5 fruit fly cellular contexts compared by ENCODE assay signal in the genomic region with DNA sequence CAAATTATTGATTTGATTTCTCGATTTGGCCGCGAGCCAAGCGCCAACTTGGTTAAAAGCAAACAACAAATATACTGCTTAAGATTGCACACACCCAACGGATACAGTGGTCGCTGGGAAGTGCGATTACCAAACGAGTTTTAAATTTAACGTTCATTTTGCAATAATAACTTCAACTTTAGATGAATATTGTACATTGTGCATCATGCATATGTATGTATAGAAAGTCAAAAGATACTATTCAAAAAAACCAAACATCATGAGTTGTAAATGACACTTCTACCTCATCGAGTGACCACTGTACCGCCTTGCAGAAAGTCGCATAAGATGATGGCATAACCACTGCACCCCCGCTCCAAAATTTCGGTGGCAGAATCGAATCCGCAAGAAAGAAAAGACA.
A peak's percentile ranks its signal among the peaks of the same experiment; 100 is the strongest.
TF ChIP-seq lines count a peak whose summit lies in the region.

No protein-coding gene starts in this region.

- TF ChIP-seq CTCF in whole organism, embryonic (GFP tag; optimal IDR thresholded peaks at IDR 0.05; lab: Kevin White, UChicago), result no peak

TF ChIP-seq in whole organism, adult, 20 proteins besides CTCF, POLR2A, EP300 and RAD21:
- peak; percentile 1 for TF ChIP-seq CG5204 (GFP tag; optimal IDR thresholded peaks at IDR 0.05; lab: Kevin White, UChicago)
- TF ChIP-seq Hr96 (GFP tag; optimal IDR thresholded peaks at IDR 0.05; lab: Kevin White, UChicago), result no peak
- no peak for TF ChIP-seq Mnt (GFP tag; optimal IDR thresholded peaks at IDR 0.05; lab: Kevin White, UChicago)

TF ChIP-seq in whole organism, embryonic, 481 proteins besides CTCF, POLR2A, EP300 and RAD21 (continues in another document):
- TF ChIP-seq CG8359 (GFP tag; optimal IDR thresholded peaks at IDR 0.05; lab: Kevin White, UChicago; ENCODE audit: borderline replicate concordance) (no peak), Ada2b (GFP tag; IDR thresholded peaks at IDR 0.05; lab: Robert Waterston, UW) (0 out of 2 replicates have a peak, but pooled peaks have one; percentile 11), pum (GFP tag; optimal IDR thresholded peaks at IDR 0.05; lab: Kevin White, UChicago) (no peak), CG9797 (GFP tag; optimal IDR thresholded peaks at IDR 0.05; lab: Kevin White, UChicago) (no peak), CG32532 (GFP tag; IDR thresholded peaks at IDR 0.05; lab: Robert Waterston, UW) (no peak), CG7786 (GFP tag; optimal IDR thresholded peaks at IDR 0.05; lab: Kevin White, UChicago) (peak; percentile 14), zfh1 (GFP tag; IDR thresholded peaks at IDR 0.05; lab: Robert Waterston, UW) (no peak), Dll (GFP tag; IDR thresholded peaks at IDR 0.05; lab: Robert Waterston, UW; ENCODE audit: partially characterized antibody) (no peak), B-H2 (GFP tag; optimal IDR thresholded peaks at IDR 0.05; lab: Kevin White, UChicago) (no peak), CG12299 (tag; optimal IDR thresholded peaks at IDR 0.05; lab: Kevin White, UChicago) (no peak), CG34376 (GFP tag; optimal IDR thresholded peaks at IDR 0.05; lab: Kevin White, UChicago) (no peak), gsb (GFP tag; IDR thresholded peaks at IDR 0.05; lab: Robert Waterston, UW) (no peak), Hr51 (GFP tag; optimal IDR thresholded peaks at IDR 0.05; lab: Kevin White, UChicago) (peak in 1 of 2 experiments; percentile 37), CG4820 (GFP tag; optimal IDR thresholded peaks at IDR 0.05; lab: Kevin White, UChicago) (no peak), gem (tag; optimal IDR thresholded peaks at IDR 0.05; lab: Kevin White, UChicago) (peak; percentile 30), Atf6 (GFP tag; IDR thresholded peaks at IDR 0.05; lab: Robert Waterston, UW) (no peak), odd (GFP tag; optimal IDR thresholded peaks at IDR 0.05; lab: Kevin White, UChicago) (no peak), gt (GFP tag; IDR thresholded peaks at IDR 0.05; lab: Robert Waterston, UW) (no peak), CG4360 (GFP tag; IDR thresholded peaks at IDR 0.05; lab: Robert Waterston, UW) (no peak), Ptx1 (GFP tag; IDR thresholded peaks at IDR 0.05; lab: Robert Waterston, UW) (0 out of 2 replicates have a peak, but pooled peaks have one; percentile 34)

TF ChIP-seq in whole organism, prepupa, 60 proteins besides CTCF, POLR2A, EP300 and RAD21 (continues in another document):
- TF ChIP-seq CG6808 (GFP tag; optimal IDR thresholded peaks at IDR 0.05; lab: Kevin White, UChicago) (no peak), CG11902 (GFP tag; optimal IDR thresholded peaks at IDR 0.05; lab: Kevin White, UChicago) (peak; percentile 41), CG6163 (GFP tag; IDR thresholded peaks at IDR 0.05; lab: Robert Waterston, UW) (peak; percentile 6; the same call in 1 of the 3 replicates), Hr4 (GFP tag; optimal IDR thresholded peaks at IDR 0.05; lab: Kevin White, UChicago) (peak; percentile 74), ss (GFP tag; optimal IDR thresholded peaks at IDR 0.05; lab: Kevin White, UChicago) (no peak), CG7368 (GFP tag; optimal IDR thresholded peaks at IDR 0.05; lab: Kevin White, UChicago) (peak; percentile 4), acj6 (GFP tag; optimal IDR thresholded peaks at IDR 0.05; lab: Kevin White, UChicago) (peak; percentile 52), Lpt (GFP tag; optimal IDR thresholded peaks at IDR 0.05; lab: Kevin White, UChicago) (no peak), Met (GFP tag; optimal IDR thresholded peaks at IDR 0.05; lab: Kevin White, UChicago) (peak; percentile 56), Sox14 (GFP tag; optimal IDR thresholded peaks at IDR 0.05; lab: Kevin White, UChicago) (peak; percentile 56), Gug (GFP tag; IDR thresholded peaks at IDR 0.05; lab: Robert Waterston, UW) (no peak), OdsH (GFP tag; optimal IDR thresholded peaks at IDR 0.05; lab: Kevin White, UChicago) (peak; percentile 57), CG6276 (GFP tag; optimal IDR thresholded peaks at IDR 0.05; lab: Kevin White, UChicago) (peak; percentile 32), CG31627 (GFP tag; optimal IDR thresholded peaks at IDR 0.05; lab: Kevin White, UChicago) (peak; percentile 71), Smox (GFP tag; optimal IDR thresholded peaks at IDR 0.05; lab: Kevin White, UChicago) (peak; percentile 65), CG3919 (GFP tag; optimal IDR thresholded peaks at IDR 0.05; lab: Kevin White, UChicago) (peak; percentile 43), fkh (GFP tag; optimal IDR thresholded peaks at IDR 0.05; lab: Kevin White, UChicago) (no peak), CG10669 (GFP tag; optimal IDR thresholded peaks at IDR 0.05; lab: Kevin White, UChicago) (peak; percentile 6), eg (GFP tag; IDR thresholded peaks at IDR 0.05; lab: Robert Waterston, UW) (peak; percentile 58; the same call in 1 of the 3 replicates), Hr39 (GFP tag; optimal IDR thresholded peaks at IDR 0.05; lab: Kevin White, UChicago) (peak; percentile 77), salr (GFP tag; optimal IDR thresholded peaks at IDR 0.05; lab: Kevin White, UChicago) (no peak)

TF ChIP-seq in whole organism, pupa, 21 proteins besides CTCF, POLR2A, EP300 and RAD21:
- no peak for TF ChIP-seq CG13204 (GFP tag; optimal IDR thresholded peaks at IDR 0.05; lab: Kevin White, UChicago)
- no peak for TF ChIP-seq Pif1A (GFP tag; optimal IDR thresholded peaks at IDR 0.05; lab: Kevin White, UChicago)
- TF ChIP-seq gl (tag; optimal IDR thresholded peaks at IDR 0.05; lab: Kevin White, UChicago), result no peak
- peak; percentile 34 for TF ChIP-seq CG15710 (tag; optimal IDR thresholded peaks at IDR 0.05; lab: Kevin White, UChicago)
- peak; percentile 27; the same call in 1 of the 3 replicates for TF ChIP-seq CG4496 (GFP tag; IDR thresholded peaks at IDR 0.05; lab: Robert Waterston, UW)
- peak; percentile 38 for TF ChIP-seq CG14655 (GFP tag; optimal IDR thresholded peaks at IDR 0.05; lab: Kevin White, UChicago)
- TF ChIP-seq CG8301 (tag; optimal IDR thresholded peaks at IDR 0.05; lab: Kevin White, UChicago), result peak; percentile 43
- TF ChIP-seq CG32121 (GFP tag; IDR thresholded peaks at IDR 0.05; lab: Robert Waterston, UW), result no peak; the same call in 1 of the 2 replicates
- TF ChIP-seq Snoo (tag; optimal IDR thresholded peaks at IDR 0.05; lab: Kevin White, UChicago), result peak; percentile 50
- no peak for TF ChIP-seq EcR (GFP tag; optimal IDR thresholded peaks at IDR 0.05; lab: Kevin White, UChicago)
- TF ChIP-seq CG12605 (GFP tag; IDR thresholded peaks at IDR 0.05; lab: Robert Waterston, UW), result no peak
- TF ChIP-seq Pif1B (GFP tag; optimal IDR thresholded peaks at IDR 0.05; lab: Kevin White, UChicago), result peak; percentile 10
- TF ChIP-seq fd96Ca (GFP tag; IDR thresholded peaks at IDR 0.05; lab: Robert Waterston, UW), result no peak; the same call in 2 of the 3 replicates
- peak; percentile 17 for TF ChIP-seq CG8159 (tag; optimal IDR thresholded peaks at IDR 0.05; lab: Kevin White, UChicago)
- TF ChIP-seq CG17806 (tag; optimal IDR thresholded peaks at IDR 0.05; lab: Kevin White, UChicago), result peak; percentile 17
- peak; percentile 44 for TF ChIP-seq CG9948 (tag; optimal IDR thresholded peaks at IDR 0.05; lab: Kevin White, UChicago)
- peak; percentile 32; the same call in 1 of the 2 replicates for TF ChIP-seq Ets98B (GFP tag; IDR thresholded peaks at IDR 0.05; lab: Robert Waterston, UW)

TF ChIP-seq in whole organism, wandering third instar larva, 38 proteins besides CTCF, POLR2A, EP300 and RAD21 (continues in another document):
- TF ChIP-seq psq (GFP tag; optimal IDR thresholded peaks at IDR 0.05; lab: Kevin White, UChicago), result peak; percentile 3
- TF ChIP-seq br (GFP tag; optimal IDR thresholded peaks at IDR 0.05; lab: Kevin White, UChicago), result peak; percentile 38
- no peak for TF ChIP-seq jim (GFP tag; optimal IDR thresholded peaks at IDR 0.05; lab: Kevin White, UChicago)
- TF ChIP-seq brk (GFP tag; optimal IDR thresholded peaks at IDR 0.05; lab: Kevin White, UChicago), result no peak
- no peak for TF ChIP-seq CG9705 (GFP tag; optimal IDR thresholded peaks at IDR 0.05; lab: Kevin White, UChicago)
- peak; percentile 58 for TF ChIP-seq ey (GFP tag; optimal IDR thresholded peaks at IDR 0.05; lab: Kevin White, UChicago)
- TF ChIP-seq Jra (GFP tag; optimal IDR thresholded peaks at IDR 0.05; lab: Kevin White, UChicago), result no peak
- TF ChIP-seq Sp1 (GFP tag; optimal IDR thresholded peaks at IDR 0.05; lab: Kevin White, UChicago), result peak; percentile 36
- no peak for TF ChIP-seq Hnf4 (GFP tag; optimal IDR thresholded peaks at IDR 0.05; lab: Kevin White, UChicago)
- peak; percentile 1 for TF ChIP-seq h (GFP tag; optimal IDR thresholded peaks at IDR 0.05; lab: Kevin White, UChicago)
- TF ChIP-seq woc (GFP tag; optimal IDR thresholded peaks at IDR 0.05; lab: Kevin White, UChicago), result peak; percentile 49
- no peak for TF ChIP-seq Dfd (GFP tag; optimal IDR thresholded peaks at IDR 0.05; lab: Kevin White, UChicago)
- TF ChIP-seq sv (GFP tag; optimal IDR thresholded peaks at IDR 0.05; lab: Kevin White, UChicago), result no peak
- peak; percentile 32 for TF ChIP-seq rgr (GFP tag; optimal IDR thresholded peaks at IDR 0.05; lab: Kevin White, UChicago)
- TF ChIP-seq GATAd (GFP tag; optimal IDR thresholded peaks at IDR 0.05; lab: Kevin White, UChicago), result no peak
- TF ChIP-seq OdsH (GFP tag; optimal IDR thresholded peaks at IDR 0.05; lab: Kevin White, UChicago), result peak; percentile 2
- TF ChIP-seq dsf (GFP tag; optimal IDR thresholded peaks at IDR 0.05; lab: Kevin White, UChicago; ENCODE audit: borderline replicate concordance), result no peak
- TF ChIP-seq N (GFP tag; optimal IDR thresholded peaks at IDR 0.05; lab: Kevin White, UChicago), result no peak
- no peak for TF ChIP-seq Abd-B (GFP tag; optimal IDR thresholded peaks at IDR 0.05; lab: Kevin White, UChicago)
- no peak for TF ChIP-seq usp (GFP tag; optimal IDR thresholded peaks at IDR 0.05; lab: Kevin White, UChicago)
- no peak for TF ChIP-seq Vsx2 (GFP tag; optimal IDR thresholded peaks at IDR 0.05; lab: Kevin White, UChicago; ENCODE audit: partially characterized antibody)
- TF ChIP-seq CrebA (GFP tag; optimal IDR thresholded peaks at IDR 0.05; lab: Kevin White, UChicago; ENCODE audit: borderline replicate concordance), result no peak
- TF ChIP-seq CG32264 (GFP tag; optimal IDR thresholded peaks at IDR 0.05; lab: Kevin White, UChicago), result no peak
- no peak for TF ChIP-seq Hr83 (GFP tag; optimal IDR thresholded peaks at IDR 0.05; lab: Kevin White, UChicago; ENCODE audit: poor library complexity, severe bottlenecking)
- peak; percentile 55 for TF ChIP-seq HLH106 (tag; optimal IDR thresholded peaks at IDR 0.05; lab: Kevin White, UChicago)
- TF ChIP-seq Myc (optimal IDR thresholded peaks at IDR 0.05; lab: Kevin White, UChicago), result no peak
- peak in 1 of 2 experiments; percentile 69 for TF ChIP-seq foxo (GFP tag; optimal IDR thresholded peaks at IDR 0.05; lab: Kevin White, UChicago)
- TF ChIP-seq dmrt93B (GFP tag; optimal IDR thresholded peaks at IDR 0.05; lab: Kevin White, UChicago), result no peak
- no peak for TF ChIP-seq dl (GFP tag; optimal IDR thresholded peaks at IDR 0.05; lab: Kevin White, UChicago; ENCODE audit: insufficient read depth in 1 of 2, partially characterized antibody in 2 of 2)
- TF ChIP-seq fru (GFP tag; optimal IDR thresholded peaks at IDR 0.05; lab: Kevin White, UChicago), result peak; percentile 63
- TF ChIP-seq Dif (GFP tag; optimal IDR thresholded peaks at IDR 0.05; lab: Kevin White, UChicago; ENCODE audit: partially characterized antibody), result no peak
